Worm (Caenorhabditis elegans) whole organism, young adult: ENCODE results near the gene skpo-2.

Experiments
- F10E7.11 ChIP-seq: sonication (generic microtip); optimal IDR thresholded peaks from 2 replicates; lab custom pipeline; 2017; ENCODE audit warnings: mild to moderate bottlenecking, missing genetic modification characterization, moderate library complexity, missing compliant biosample characterization
- F22D6.2 ChIP-seq: sonication (generic microtip); optimal IDR thresholded peaks from 2 replicates; lab custom pipeline; 2016; ENCODE audit warnings: mild to moderate bottlenecking, missing genetic modification characterization, missing compliant biosample characterization
- F23B12.7 ChIP-seq: sonication (generic microtip); optimal IDR thresholded peaks from 2 replicates; lab custom pipeline; 2017; ENCODE audit warnings: missing genetic modification characterization, mild to moderate bottlenecking, missing compliant biosample characterization, antibody characterized with exemption, moderate library complexity; ENCODE audit not compliant: insufficient read depth
- F33H1.4 ChIP-seq: fragments of 200-800 bp; sonication (Bioruptor generic); IDR thresholded peaks from 2 replicates; pipeline ENCODE4 v1.3.6; 2022; ENCODE audit warnings: missing genetic modification reagents, missing genetic modification characterization, missing compliant biosample characterization
- F39B2.1 ChIP-seq: fragments of 200-800 bp; sonication (Bioruptor generic); IDR thresholded peaks from 2 replicates; pipeline ENCODE4 v1.3.6; 2022; ENCODE audit warnings: missing genetic modification reagents, missing genetic modification characterization, missing compliant biosample characterization
- F49E8.2 ChIP-seq: sonication (generic microtip); optimal IDR thresholded peaks from 3 replicates; lab custom pipeline; 2017; ENCODE audit warnings: missing genetic modification characterization, mild to moderate bottlenecking, missing compliant biosample characterization, antibody characterized with exemption, moderate library complexity; ENCODE audit not compliant: insufficient read depth
- F52B5.7 ChIP-seq: sonication (generic microtip); optimal IDR thresholded peaks from 2 replicates; lab custom pipeline; 2016; ENCODE audit warnings: mild to moderate bottlenecking, missing genetic modification characterization, missing compliant biosample characterization
- T07F8.4 ChIP-seq: sonication (generic microtip); optimal IDR thresholded peaks from 2 replicates; lab custom pipeline; 2016; ENCODE audit warnings: mild to moderate bottlenecking, missing genetic modification characterization, moderate library complexity, missing compliant biosample characterization
- Y53F4B.3 ChIP-seq: fragments of 200-800 bp; sonication (Bioruptor generic); IDR thresholded peaks from 2 replicates; pipeline ENCODE4 v1.3.6; 2022; ENCODE audit warnings: missing genetic modification reagents, missing genetic modification characterization, missing compliant biosample characterization
- Y56A3A.18 ChIP-seq: fragments of 200-800 bp; sonication (Bioruptor generic); IDR thresholded peaks from 2 replicates; pipeline ENCODE4 v1.3.6; 2022; ENCODE audit warnings: missing genetic modification reagents, missing genetic modification characterization, missing compliant biosample characterization
- Y67H2A.10 ChIP-seq: fragments of 200-800 bp; sonication (Bioruptor generic); conservative IDR thresholded peaks from 2 replicates; pipeline ENCODE4 v1.3.6; 2022; ENCODE audit warnings: missing genetic modification reagents, missing genetic modification characterization, missing compliant biosample characterization
- ZK185.1 ChIP-seq: sonication (generic microtip); optimal IDR thresholded peaks from 2 replicates; lab custom pipeline; 2016; ENCODE audit warnings: mild to moderate bottlenecking, missing genetic modification characterization, missing compliant biosample characterization; ENCODE audit not compliant: poor library complexity, severe bottlenecking
- bed-2 ChIP-seq: fragments of 200-800 bp; sonication (Bioruptor generic); IDR thresholded peaks from 2 replicates; pipeline ENCODE4 v1.3.6; 2022; ENCODE audit warnings: missing genetic modification reagents, missing genetic modification characterization, missing compliant biosample characterization
- ccch-3 ChIP-seq: fragments of 200-800 bp; sonication (Bioruptor generic); optimal IDR thresholded peaks from 2 replicates; lab custom pipeline; 2018; ENCODE audit warnings: mild to moderate bottlenecking, missing genetic modification characterization, missing compliant biosample characterization
- cebp-1 ChIP-seq, 2 experiments: fragments of 200-800 bp in 1 of 2; sonication (Bioruptor generic) in 1 of 2; sonication (generic microtip) in 1 of 2; IDR thresholded peaks in 1 of 2; optimal IDR thresholded peaks in 1 of 2; 2 replicates each; pipeline versions ENCODE4 v1.3.6 to Lab custom; 2017 to 2022; ENCODE audit warnings: missing compliant biosample characterization in 2 of 2, missing genetic modification characterization in 2 of 2, mild to moderate bottlenecking in 1 of 2, missing genetic modification reagents in 1 of 2, moderate library complexity in 1 of 2
- ceh-91 ChIP-seq: fragments of 200-800 bp; sonication (Bioruptor generic); IDR thresholded peaks from 2 replicates; pipeline ENCODE4 v1.3.6; 2022; ENCODE audit warnings: missing genetic modification reagents, missing genetic modification characterization, missing compliant biosample characterization
- die-1 ChIP-seq: sonication (generic microtip); optimal IDR thresholded peaks from 2 replicates; lab custom pipeline; 2016; ENCODE audit warnings: missing genotype, mild to moderate bottlenecking, missing genetic modification characterization, missing compliant biosample characterization
- dox-1 ChIP-seq: fragments of 200-800 bp; sonication (Bioruptor generic); IDR thresholded peaks from 2 replicates; pipeline ENCODE4 v1.3.6; 2022; ENCODE audit warnings: missing genetic modification reagents, missing genetic modification characterization, missing compliant biosample characterization
- dpff-1 ChIP-seq: sonication (generic microtip); optimal IDR thresholded peaks from 2 replicates; lab custom pipeline; 2017; ENCODE audit warnings: mild to moderate bottlenecking, missing genetic modification characterization, missing compliant biosample characterization
- egrh-3 ChIP-seq: fragments of 200-800 bp; sonication (Bioruptor generic); IDR thresholded peaks from 2 replicates; pipeline ENCODE4 v1.3.6; 2022; ENCODE audit warnings: missing genetic modification reagents, missing genetic modification characterization, missing compliant biosample characterization
- fkh-3 ChIP-seq: sonication (generic microtip); optimal IDR thresholded peaks from 2 replicates; lab custom pipeline; 2016; ENCODE audit warnings: mild to moderate bottlenecking, missing genetic modification characterization, missing compliant biosample characterization
- hlh-26 ChIP-seq: fragments of 200-800 bp; sonication (Bioruptor generic); conservative IDR thresholded peaks from 2 replicates; pipeline ENCODE4 v1.3.6; 2022; ENCODE audit warnings: missing genetic modification reagents, missing genetic modification characterization, missing compliant biosample characterization
- hmg-20 ChIP-seq: fragments of 200-800 bp; sonication (Bioruptor generic); IDR thresholded peaks from 2 replicates; pipeline ENCODE4 v1.3.6; 2022; ENCODE audit warnings: missing genetic modification reagents, missing genetic modification characterization, missing compliant biosample characterization
- lag-1 ChIP-seq: fragments of 200-800 bp; sonication (Bioruptor generic); IDR thresholded peaks from 2 replicates; pipeline ENCODE4 v1.3.6; 2022; ENCODE audit warnings: missing genetic modification reagents, missing genetic modification characterization, missing compliant biosample characterization
- lin-35 ChIP-seq, 3 experiments: fragments of 150-350 bp in 2 of 3; sonication (generic microtip) in 1 of 3; optimal IDR thresholded peaks; 2 replicates each; lab custom pipeline; 2014 to 2018; ENCODE audit warnings: missing biosample characterization in 3 of 3, missing genetic modification characterization in 3 of 3, missing genetic modification reagents in 3 of 3
- lsy-27 ChIP-seq: sonication (generic microtip); optimal IDR thresholded peaks from 2 replicates; lab custom pipeline; 2017; ENCODE audit warnings: missing genetic modification characterization, mild to moderate bottlenecking, missing compliant biosample characterization, antibody characterized with exemption, missing genotype, borderline replicate concordance; ENCODE audit not compliant: insufficient read depth
- nfyb-1 ChIP-seq: fragments of 200-800 bp; sonication (Bioruptor generic); IDR thresholded peaks from 2 replicates; pipeline ENCODE4 v1.3.6; 2022; ENCODE audit warnings: missing genetic modification reagents, missing genetic modification characterization, missing compliant biosample characterization
- nhr-80 ChIP-seq: sonication (generic microtip); optimal IDR thresholded peaks from 2 replicates; lab custom pipeline; 2016; ENCODE audit warnings: missing genetic modification characterization, missing compliant biosample characterization
- nhr-90 ChIP-seq: sonication (generic microtip); optimal IDR thresholded peaks from 2 replicates; lab custom pipeline; 2016; ENCODE audit warnings: missing genotype, mild to moderate bottlenecking, missing genetic modification characterization, missing compliant biosample characterization
- pbrm-1 ChIP-seq: fragments of 200-800 bp; sonication (Bioruptor generic); IDR thresholded peaks from 2 replicates; pipeline ENCODE4 v1.3.6; 2022; ENCODE audit warnings: missing genetic modification reagents, missing genetic modification characterization, missing compliant biosample characterization
- snpc-1.3 ChIP-seq: sonication (generic microtip); optimal IDR thresholded peaks from 2 replicates; lab custom pipeline; 2017; ENCODE audit warnings: missing genetic modification characterization, mild to moderate bottlenecking, missing compliant biosample characterization, antibody characterized with exemption, moderate library complexity, missing genotype, missing genetic modification reagents; ENCODE audit not compliant: insufficient read depth
- unc-62 ChIP-seq: fragments of 150-350 bp; optimal IDR thresholded peaks from 2 replicates; lab custom pipeline; 2014; ENCODE audit warnings: missing biosample characterization, missing genetic modification reagents, missing genetic modification characterization
- ztf-3 ChIP-seq: fragments of 200-800 bp; sonication (Bioruptor generic); optimal IDR thresholded peaks from 2 replicates; lab custom pipeline; 2018; ENCODE audit warnings: mild to moderate bottlenecking, missing genetic modification characterization, missing compliant biosample characterization
- ztf-6 ChIP-seq: fragments of 200-800 bp; sonication (Bioruptor generic); IDR thresholded peaks from 2 replicates; pipeline ENCODE4 v1.3.6; 2022; ENCODE audit warnings: missing genetic modification reagents, missing genetic modification characterization, missing compliant biosample characterization

The skpo-2 gene

ce11 chrII:3463097-3463496 lies 26.8 kb upstream of the skpo-2 start, which contains the start of gene C16C8.9:
Gene C16C8.9 (minus strand): TSS chrII:3463197.
- TF ChIP-seq dox-1 (GFP tag; lab: Robert Waterston, UW) (no peak), lag-1 (GFP tag; lab: Robert Waterston, UW) (no peak)

- TF ChIP-seq die-1 (tag; lab: Kevin White, UChicago): no peak
- no peak for TF ChIP-seq T07F8.4
- TF ChIP-seq F39B2.1 (GFP tag; lab: Robert Waterston, UW): no peak
- TF ChIP-seq F52B5.7: no peak
- TF ChIP-seq fkh-3 (tag; lab: Kevin White, UChicago): no peak
- no peak for TF ChIP-seq F23B12.7 (tag; lab: Kevin White, UChicago)
- TF ChIP-seq nhr-80 (tag; lab: Kevin White, UChicago): no peak
- no peak for TF ChIP-seq egrh-3 (GFP tag; lab: Robert Waterston, UW)
- TF ChIP-seq hmg-20 (GFP tag; lab: Robert Waterston, UW): no peak
These were observed 25.3 kb upstream of the skpo-2 start, which contains the start of gene C16C8.8 for ce11 chrII:3461586-3461985. Gene C16C8.8 (minus strand): TSS chrII:3461686.

ce11 chrII:3460048-3460447 lies 23.7 kb upstream of the skpo-2 start, which contains the start of gene C16C8.7:
Gene C16C8.7 (minus strand): TSS chrII:3460148.
- TF ChIP-seq F33H1.4 (GFP tag; lab: Robert Waterston, UW): no peak
- no peak for TF ChIP-seq ceh-91 (GFP tag; lab: Robert Waterston, UW)
- TF ChIP-seq F49E8.2 (tag; lab: Kevin White, UChicago): no peak
- no peak for TF ChIP-seq dpff-1
- TF ChIP-seq unc-62 (GFP tag; lab: Kevin White, UChicago): no peak
- TF ChIP-seq Y67H2A.10 (GFP tag; lab: Robert Waterston, UW): no peak
- TF ChIP-seq bed-2 (GFP tag; lab: Robert Waterston, UW): no peak
- no peak for TF ChIP-seq nfyb-1

- TF ChIP-seq nhr-90 (tag; lab: Kevin White, UChicago): no peak
- TF ChIP-seq Y53F4B.3: no peak
- no peak for TF ChIP-seq lsy-27 (tag; lab: Kevin White, UChicago)
- no peak for TF ChIP-seq Y56A3A.18 (GFP tag; lab: Robert Waterston, UW)
- TF ChIP-seq ztf-3 (GFP tag; lab: Kevin White, UChicago): no peak
- TF ChIP-seq F22D6.2: no peak
- no peak for TF ChIP-seq T07F8.4
- TF ChIP-seq lin-35 (GFP tag; optimal IDR thresholded peaks at IDR 0.05; lab: Kevin White, UChicago): no peak
These were observed 22.9 kb upstream of the skpo-2 start for ce11 chrII:3459199-3459598.

ce11 chrII:3458209-3458608 lies 21.9 kb upstream of the skpo-2 start, which contains the start of the genes C16C8.26 and C16C8.19:
Gene C16C8.26 (minus strand): TSS chrII:3458309.
Gene C16C8.19 (plus strand): TSS chrII:3458487.
- TF ChIP-seq hlh-26: no peak
- TF ChIP-seq cebp-1 (GFP tag; IDR thresholded peaks at IDR 0.05; lab: Robert Waterston, UW): no peak
- no peak for TF ChIP-seq cebp-1 (tag; optimal IDR thresholded peaks at IDR 0.05; lab: Kevin White, UChicago)
- TF ChIP-seq ccch-3 (GFP tag; lab: Kevin White, UChicago): no peak
- no peak for TF ChIP-seq F10E7.11 (tag; lab: Kevin White, UChicago)
- no peak for TF ChIP-seq snpc-1.3 (tag; lab: Kevin White, UChicago)
- TF ChIP-seq ztf-6 (GFP tag; lab: Robert Waterston, UW): no peak
- TF ChIP-seq fkh-3 (tag; lab: Kevin White, UChicago): no peak
- TF ChIP-seq pbrm-1 (GFP tag; lab: Robert Waterston, UW): no peak
- no peak for TF ChIP-seq ZK185.1 (tag; lab: Kevin White, UChicago)
- TF ChIP-seq, all 124 proteins: peak for 0
